Fruit fly (Drosophila melanogaster): ENCODE data around the gene Polr2J.

DNA sequence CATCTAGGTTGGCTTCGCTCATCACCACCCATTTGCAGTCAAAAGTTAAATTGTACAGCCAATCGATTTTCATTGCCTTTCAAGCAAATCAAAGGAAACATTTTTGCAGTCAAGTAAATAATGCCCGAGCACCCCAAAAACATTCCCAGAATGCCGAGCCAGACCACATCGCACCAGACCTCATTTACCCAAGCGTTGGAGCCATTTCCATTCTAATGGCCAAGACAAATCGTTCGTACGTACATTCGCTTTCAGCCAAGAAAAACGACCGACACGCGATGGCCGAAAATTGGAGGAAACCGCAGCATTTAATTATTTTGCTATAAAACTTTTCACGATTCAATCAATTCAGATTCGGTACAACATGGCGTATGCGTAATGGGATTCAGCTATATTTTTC is 14.8 kb upstream of the Polr2J start:
- TF ChIP-seq eve (GFP tag; optimal IDR thresholded peaks at IDR 0.05) (no peak), CG3407 (GFP tag; optimal IDR thresholded peaks at IDR 0.05) (no peak), CG31224 (GFP tag; IDR thresholded peaks at IDR 0.05) (no peak), twi (tag; optimal IDR thresholded peaks at IDR 0.05) (no peak), h (optimal IDR thresholded peaks at IDR 0.05) (no peak), CG1603 (tag; optimal IDR thresholded peaks at IDR 0.05) (no peak), CG2202 (tag; optimal IDR thresholded peaks at IDR 0.05) (no peak), otp (GFP tag; IDR thresholded peaks at IDR 0.05) (no peak), zf30C (GFP tag; optimal IDR thresholded peaks at IDR 0.05) (no peak), CG4360 (GFP tag; IDR thresholded peaks at IDR 0.05) (no peak), CG6854 (GFP tag; optimal IDR thresholded peaks at IDR 0.05) (no peak), CG7839 (tag; optimal IDR thresholded peaks at IDR 0.05) (no peak), eyg (GFP tag; optimal IDR thresholded peaks at IDR 0.05) (no peak)
